Fruit fly (Drosophila melanogaster) whole organism, embryonic: Measurements from ENCODE around the gene CG33090.
A peak's percentile ranks its signal among the peaks of the same experiment; 100 is the strongest.

Experiments
- Aef1 ChIP-seq: fragments of 200-800 bp; sonication (Bioruptor generic); IDR thresholded peaks from 3 replicates; pipeline ENCODE4 v1.3.6; 2022; ENCODE audit warnings: missing biosample characterization, missing genetic modification characterization
- B-H2 ChIP-seq: fragments of 200-800 bp; sonication (Bioruptor generic); optimal IDR thresholded peaks from 2 replicates; lab custom pipeline; 2018; ENCODE audit warnings: missing biosample characterization, mild to moderate bottlenecking, missing genetic modification characterization
- CG10267 ChIP-seq: fragments of 200-800 bp; sonication (Bioruptor generic); optimal IDR thresholded peaks from 2 replicates; lab custom pipeline; 2018; ENCODE audit warnings: missing biosample characterization, mild to moderate bottlenecking, missing genetic modification characterization, moderate library complexity
- CG10654 ChIP-seq: fragments of 200-800 bp; sonication (Bioruptor generic); optimal IDR thresholded peaks from 2 replicates; lab custom pipeline; 2016; ENCODE audit warnings: missing biosample characterization, missing genetic modification characterization
- CG12219 ChIP-seq: fragments of 200-800 bp; sonication (Bioruptor generic); optimal IDR thresholded peaks from 3 replicates; lab custom pipeline; 2018; ENCODE audit warnings: missing biosample characterization, mild to moderate bottlenecking, missing genetic modification characterization
- CG13123 ChIP-seq: fragments of 200-800 bp; sonication (Bioruptor generic); optimal IDR thresholded peaks from 2 replicates; lab custom pipeline; 2016; ENCODE audit warnings: missing biosample characterization, missing genetic modification characterization
- CG16813 ChIP-seq: fragments of 200-800 bp; sonication (Bioruptor generic); IDR thresholded peaks from 3 replicates; pipeline ENCODE4 v1.3.6; 2022; ENCODE audit warnings: missing biosample characterization, missing genetic modification characterization; ENCODE audit not compliant: partially characterized antibody
- CG17186 ChIP-seq: fragments of 200-800 bp; sonication (Bioruptor generic); optimal IDR thresholded peaks from 3 replicates; lab custom pipeline; 2017; ENCODE audit warnings: missing biosample characterization, missing genetic modification reagents, missing genetic modification characterization
- CG18262 ChIP-seq: fragments of 200-800 bp; optimal IDR thresholded peaks from 3 replicates; lab custom pipeline; 2019; ENCODE audit warnings: missing biosample characterization, mild to moderate bottlenecking, missing genetic modification characterization, moderate library complexity
- CG18764 ChIP-seq: fragments of 200-800 bp; sonication (Bioruptor generic); optimal IDR thresholded peaks from 3 replicates; lab custom pipeline; 2016; ENCODE audit warnings: missing biosample characterization, missing genetic modification characterization
- CG3163 ChIP-seq: fragments of 200-800 bp; sonication (Bioruptor generic); optimal IDR thresholded peaks from 3 replicates; lab custom pipeline; 2016; ENCODE audit warnings: missing biosample characterization, missing genetic modification characterization
- CG3995 ChIP-seq: fragments of 200-800 bp; sonication (Bioruptor generic); optimal IDR thresholded peaks from 3 replicates; lab custom pipeline; 2016; ENCODE audit warnings: missing biosample characterization, missing genetic modification characterization
- CG6765 ChIP-seq: fragments of 200-800 bp; sonication (Bioruptor generic); optimal IDR thresholded peaks from 3 replicates; lab custom pipeline; 2017; ENCODE audit warnings: missing biosample characterization, mild to moderate bottlenecking, missing genetic modification characterization
- E2f1 ChIP-seq: fragments of 200-800 bp; sonication (Bioruptor generic); IDR thresholded peaks from 2 replicates; pipeline ENCODE4 v1.3.6; 2022; ENCODE audit warnings: missing biosample characterization, missing genetic modification characterization
- Gug ChIP-seq: fragments of 200-800 bp; sonication (Bioruptor generic); IDR thresholded peaks from 4 replicates; pipeline ENCODE4 v1.3.6; 2022; ENCODE audit warnings: missing biosample characterization, missing genetic modification characterization
- HLH3B ChIP-seq: fragments of 200-800 bp; sonication (Bioruptor generic); IDR thresholded peaks from 2 replicates; pipeline ENCODE4 v1.3.6; 2022; ENCODE audit warnings: missing biosample characterization, missing genetic modification characterization
- Hand ChIP-seq: fragments of 200-800 bp; sonication (Bioruptor generic); optimal IDR thresholded peaks from 2 replicates; lab custom pipeline; 2017; ENCODE audit warnings: mild to moderate bottlenecking, missing biosample characterization, missing genetic modification reagents, missing genetic modification characterization
- Hmr ChIP-seq: fragments of 200-800 bp; sonication (Bioruptor generic); optimal IDR thresholded peaks from 3 replicates; lab custom pipeline; 2017; ENCODE audit warnings: mild to moderate bottlenecking, missing biosample characterization, missing genetic modification reagents, missing genetic modification characterization
- Hr3 ChIP-seq: fragments of 200-800 bp; sonication (Bioruptor generic); optimal IDR thresholded peaks from 3 replicates; lab custom pipeline; 2016; ENCODE audit warnings: missing biosample characterization, missing genetic modification characterization
- Hsf ChIP-seq: fragments of 200-800 bp; sonication (Bioruptor generic); optimal IDR thresholded peaks from 3 replicates; lab custom pipeline; 2016; ENCODE audit warnings: missing biosample characterization, missing genetic modification characterization
- MESR4 ChIP-seq: fragments of 200-800 bp; sonication (Bioruptor generic); optimal IDR thresholded peaks from 2 replicates; lab custom pipeline; 2018; ENCODE audit warnings: missing biosample characterization, mild to moderate bottlenecking, missing genetic modification characterization, moderate library complexity
- Max ChIP-seq: fragments of 200-800 bp; sonication (Bioruptor generic); optimal IDR thresholded peaks from 2 replicates; lab custom pipeline; 2016; ENCODE audit warnings: missing biosample characterization, mild to moderate bottlenecking, missing genetic modification characterization
- Myb ChIP-seq: fragments of 200-800 bp; sonication (Bioruptor generic); optimal IDR thresholded peaks from 2 replicates; lab custom pipeline; 2016; ENCODE audit warnings: missing biosample characterization, missing genetic modification characterization
- NfI ChIP-seq: fragments of 200-800 bp; sonication (Bioruptor generic); optimal IDR thresholded peaks from 3 replicates; lab custom pipeline; 2018; ENCODE audit warnings: missing biosample characterization, mild to moderate bottlenecking, missing genetic modification characterization, moderate library complexity
- Opbp ChIP-seq: fragments of 200-800 bp; sonication (Bioruptor generic); IDR thresholded peaks from 3 replicates; pipeline ENCODE4 v1.3.6; 2022; ENCODE audit warnings: missing biosample characterization, missing genetic modification characterization; ENCODE audit not compliant: partially characterized antibody
- aop ChIP-seq: fragments of 200-800 bp; sonication (Bioruptor generic); IDR thresholded peaks from 2 replicates; pipeline ENCODE4 v1.3.6; 2022; ENCODE audit warnings: missing biosample characterization, missing genetic modification characterization
- ase ChIP-seq: fragments of 200-800 bp; sonication (Bioruptor generic); IDR thresholded peaks from 3 replicates; pipeline ENCODE4 v1.3.6; 2022; ENCODE audit warnings: missing biosample characterization, missing genetic modification characterization
- bbx ChIP-seq: fragments of 200-800 bp; sonication (Bioruptor generic); IDR thresholded peaks from 2 replicates; pipeline ENCODE4 v1.3.6; 2022; ENCODE audit warnings: missing biosample characterization, missing genetic modification characterization; ENCODE audit not compliant: partially characterized antibody
- bowl ChIP-seq: fragments of 200-800 bp; sonication (Bioruptor generic); IDR thresholded peaks from 2 replicates; pipeline ENCODE4 v1.3.6; 2022; ENCODE audit warnings: missing biosample characterization, missing genetic modification characterization
- cato ChIP-seq: fragments of 200-800 bp; sonication (Bioruptor generic); optimal IDR thresholded peaks from 2 replicates; lab custom pipeline; 2016; ENCODE audit warnings: missing biosample characterization, missing genetic modification characterization, borderline replicate concordance
- chn ChIP-seq: fragments of 200-800 bp; sonication (Bioruptor generic); optimal IDR thresholded peaks from 2 replicates; lab custom pipeline; 2016; ENCODE audit warnings: missing biosample characterization, missing genetic modification characterization
- croc ChIP-seq: fragments of 200-800 bp; sonication (Bioruptor generic); conservative IDR thresholded peaks from 3 replicates; pipeline ENCODE4 v1.3.6; 2022; ENCODE audit warnings: missing biosample characterization, missing genetic modification characterization
- da ChIP-seq: fragments of 200-800 bp; sonication (Bioruptor generic); optimal IDR thresholded peaks from 2 replicates; lab custom pipeline; 2016; ENCODE audit warnings: missing biosample characterization, missing genetic modification characterization
- dmrt11E ChIP-seq: fragments of 200-800 bp; sonication (Bioruptor generic); optimal IDR thresholded peaks from 3 replicates; lab custom pipeline; 2018; ENCODE audit warnings: missing biosample characterization, mild to moderate bottlenecking, missing genetic modification characterization, moderate library complexity
- emc ChIP-seq: fragments of 200-800 bp; sonication (Bioruptor generic); optimal IDR thresholded peaks from 2 replicates; lab custom pipeline; 2016; ENCODE audit warnings: missing biosample characterization, missing genetic modification characterization
- fu2 ChIP-seq: fragments of 200-800 bp; sonication (Bioruptor generic); optimal IDR thresholded peaks from 2 replicates; lab custom pipeline; 2016; ENCODE audit warnings: missing biosample characterization, missing genetic modification characterization
- gt ChIP-seq: fragments of 200-800 bp; sonication (Bioruptor generic); IDR thresholded peaks from 2 replicates; pipeline ENCODE4 v1.3.6; 2022; ENCODE audit warnings: missing biosample characterization, missing genetic modification characterization
- kay ChIP-seq: fragments of 200-800 bp; sonication (Bioruptor generic); optimal IDR thresholded peaks from 2 replicates; lab custom pipeline; 2016; ENCODE audit warnings: missing biosample characterization, missing genetic modification characterization
- lov ChIP-seq, 2 experiments: fragments of 200-800 bp in 1 of 2; fragments of >200 bp in 1 of 2; sonication (Bioruptor generic) in 1 of 2; IDR thresholded peaks in 1 of 2; optimal IDR thresholded peaks in 1 of 2; 2 replicates in 1 of 2; 3 replicates in 1 of 2; pipeline versions ENCODE4 v1.3.6 to Lab custom; 2017 to 2022; ENCODE audit warnings: missing biosample characterization in 1 of 2, missing genetic modification characterization in 1 of 2
- luna ChIP-seq: fragments of 200-800 bp; sonication (Bioruptor generic); optimal IDR thresholded peaks from 2 replicates; lab custom pipeline; 2016; ENCODE audit warnings: missing biosample characterization, missing genetic modification characterization
- nom ChIP-seq: fragments of 200-800 bp; sonication (Bioruptor generic); optimal IDR thresholded peaks from 2 replicates; lab custom pipeline; 2017; ENCODE audit warnings: missing biosample characterization, missing genetic modification characterization, mild to moderate bottlenecking, moderate library complexity, missing genetic modification reagents
- pan ChIP-seq, 4 experiments: fragments of >200 bp in 3 of 4; fragments of 200-800 bp in 1 of 4; sonication (Bioruptor generic) in 1 of 4; optimal IDR thresholded peaks in 3 of 4; IDR thresholded peaks in 1 of 4; 2 replicates each; pipeline versions ENCODE4 v1.3.6 to Lab custom; 2017 to 2022; ENCODE audit warnings: missing biosample characterization in 2 of 4, missing genetic modification characterization in 2 of 4, mixed read lengths in 1 of 4
- peb ChIP-seq: fragments of 200-800 bp; sonication (Bioruptor generic); IDR thresholded peaks from 2 replicates; pipeline ENCODE4 v1.3.6; 2022; ENCODE audit warnings: missing biosample characterization, missing genetic modification characterization
- pho ChIP-seq: fragments of 200-800 bp; sonication (Bioruptor generic); optimal IDR thresholded peaks from 2 replicates; lab custom pipeline; 2016; ENCODE audit warnings: missing biosample characterization, missing genetic modification characterization
- psq ChIP-seq: fragments of 200-800 bp; sonication (Bioruptor generic); optimal IDR thresholded peaks from 2 replicates; lab custom pipeline; 2017; ENCODE audit warnings: missing biosample characterization, missing genetic modification characterization
- sens ChIP-seq: fragments of 200-800 bp; sonication (Bioruptor generic); peaks from one replicate; lab custom pipeline; 2016; ENCODE audit warnings: missing biosample characterization, missing genetic modification characterization
- seq ChIP-seq: fragments of 200-800 bp; sonication (Bioruptor generic); IDR thresholded peaks from 2 replicates; pipeline ENCODE4 v1.3.6; 2022; ENCODE audit warnings: missing biosample characterization, missing genetic modification characterization
- stc ChIP-seq: fragments of 200-800 bp; sonication (Bioruptor generic); IDR thresholded peaks from 2 replicates; pipeline ENCODE4 v1.3.6; 2022; ENCODE audit warnings: missing biosample characterization, missing genetic modification characterization
- sug ChIP-seq: fragments of 200-800 bp; optimal IDR thresholded peaks from 2 replicates; lab custom pipeline; 2019; ENCODE audit warnings: missing biosample characterization, mild to moderate bottlenecking, missing genetic modification characterization, moderate library complexity
- tll ChIP-seq, 2 experiments: fragments of 200-800 bp in 1 of 2; fragments of >200 bp in 1 of 2; sonication (Bioruptor generic) in 1 of 2; optimal IDR thresholded peaks; 2 replicates each; lab custom pipeline; 2017 to 2019; ENCODE audit warnings: missing biosample characterization in 2 of 2, missing genetic modification characterization in 2 of 2, mild to moderate bottlenecking in 1 of 2, moderate library complexity in 1 of 2

CG33090 gene

DNA sequence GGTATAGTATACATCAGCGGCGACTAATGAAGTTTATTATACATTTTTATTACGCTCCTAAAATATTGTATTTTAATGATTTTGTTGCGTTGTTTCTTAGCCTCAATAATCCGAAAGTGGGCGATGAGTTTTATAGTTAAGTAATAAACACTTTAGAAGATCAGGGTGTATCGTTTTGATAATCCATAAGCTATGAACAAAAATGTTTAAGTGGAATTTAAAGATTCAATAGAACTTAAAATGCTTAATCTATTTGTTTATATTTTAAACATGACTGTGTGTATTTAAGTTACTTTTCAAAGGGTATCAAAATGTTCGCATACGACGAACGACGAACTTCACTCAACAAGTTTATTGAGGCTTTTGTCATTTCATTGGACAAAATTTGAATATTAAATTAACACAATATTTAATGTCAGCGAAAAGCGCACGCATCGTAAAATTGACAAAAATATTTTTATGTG is 38.3 kb downstream of the CG33090 start (continued):
- TF ChIP-seq luna (peak; percentile 47), E2f1 (GFP tag; lab: Robert Waterston, UW) (peak; percentile 61), peb (GFP tag; lab: Robert Waterston, UW) (no peak), Max (no peak), B-H2 (GFP tag; lab: Kevin White, UChicago) (no peak), CG6765 (GFP tag; lab: Kevin White, UChicago) (peak; percentile 9), chn (GFP tag; lab: Kevin White, UChicago) (peak; percentile 61), emc (GFP tag; lab: Kevin White, UChicago) (no peak), gt (no peak), bbx (no peak), Hr3 (GFP tag; lab: Kevin White, UChicago) (peak; percentile 55), CG12219 (peak; percentile 79), pho (peak; percentile 35), lov (optimal IDR thresholded peaks at IDR 0.05; lab: Kevin White, UChicago) (no peak), lov (GFP tag; IDR thresholded peaks at IDR 0.05; lab: Robert Waterston, UW) (no peak), da (GFP tag; lab: Kevin White, UChicago) (peak; percentile 35), Aef1 (GFP tag; lab: Robert Waterston, UW) (peak; percentile 64; the same call in 1 of the 3 replicates), Hmr (GFP tag; lab: Kevin White, UChicago) (peak; percentile 76), CG10654 (no peak), Opbp (GFP tag; lab: Robert Waterston, UW) (no peak), CG13123 (GFP tag; lab: Kevin White, UChicago) (no peak), CG10267 (tag; lab: Kevin White, UChicago) (peak; percentile 23), seq (peak; percentile 76), CG17186 (GFP tag; lab: Kevin White, UChicago) (no peak), CG18764 (GFP tag; lab: Kevin White, UChicago) (no peak), Gug (no peak), aop (GFP tag; lab: Robert Waterston, UW) (no peak), bowl (GFP tag; lab: Robert Waterston, UW) (peak; percentile 27; the same call in 1 of the 2 replicates), croc (no peak), CG16813 (GFP tag; lab: Robert Waterston, UW) (no peak), ase (peak; percentile 53; the same call in 1 of the 3 replicates), nom (GFP tag; lab: Kevin White, UChicago) (no peak), CG3163 (GFP tag; lab: Kevin White, UChicago) (peak; percentile 35), fu2 (peak; percentile 56), sens (peak; percentile 95), CG18262 (tag; lab: Kevin White, UChicago) (peak; percentile 51), CG3995 (no peak), MESR4 (GFP tag; lab: Kevin White, UChicago) (no peak), cato (GFP tag; lab: Kevin White, UChicago) (no peak), psq (GFP tag; lab: Kevin White, UChicago) (peak; percentile 29), stc (peak; percentile 75), Hsf (GFP tag; lab: Kevin White, UChicago) (peak; percentile 83), Myb (GFP tag; lab: Kevin White, UChicago) (peak; percentile 37), pan (optimal IDR thresholded peaks at IDR 0.05; lab: Kevin White, UChicago) (no peak), pan (GFP tag; optimal IDR thresholded peaks at IDR 0.05 in 1 of 2, IDR thresholded peaks at IDR 0.05 in 1 of 2) (peak in 1 of 2 experiments; percentile 76), Hand (GFP tag; lab: Kevin White, UChicago) (peak; percentile 42), sug (tag; lab: Kevin White, UChicago) (peak; percentile 59), HLH3B (GFP tag; lab: Robert Waterston, UW) (peak; percentile 82), kay (GFP tag; lab: Kevin White, UChicago) (peak; percentile 20), dmrt11E (no peak), tll (GFP tag; optimal IDR thresholded peaks at IDR 0.05; lab: Kevin White, UChicago) (no peak), NfI (GFP tag; lab: Kevin White, UChicago) (peak; percentile 41)
